Worm (Caenorhabditis elegans) whole organism, L1 larva: ENCODE data around the gene C17C3.6.

ENCODE experiments used
- ces-1 ChIP-seq: fragments of 150-350 bp; optimal IDR thresholded peaks from 2 replicates; lab custom pipeline; 2014; ENCODE audit warnings: missing biosample characterization, missing genetic modification reagents, missing genetic modification characterization
- mep-1 ChIP-seq: fragments of 150-350 bp; optimal IDR thresholded peaks from 2 replicates; lab custom pipeline; 2014; ENCODE audit warnings: missing biosample characterization, missing genetic modification characterization

DNA sequence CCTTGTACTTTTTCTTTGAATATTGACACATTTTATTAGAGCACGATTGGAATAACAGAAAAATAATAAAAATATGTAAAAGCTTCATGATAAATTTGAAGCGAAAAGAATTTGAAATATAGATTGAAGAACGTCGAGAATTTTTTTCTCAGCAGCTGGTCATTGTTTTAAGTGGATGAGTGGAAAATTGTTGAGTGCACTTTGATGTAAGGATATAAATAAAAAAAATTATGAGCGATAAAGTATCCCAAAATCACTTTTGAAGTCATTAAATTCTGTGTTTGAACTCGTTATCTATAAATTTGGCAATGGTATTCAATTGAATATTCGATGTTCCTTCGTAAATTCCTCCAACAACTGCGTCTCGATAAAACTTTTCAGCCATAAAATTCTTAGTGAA is 5.1 kb upstream of the C17C3.6 start, which contains the start of gene ins-13:
- TF ChIP-seq mep-1 (tag; lab: Kevin White, UChicago): no peak
- no peak for TF ChIP-seq ces-1 (GFP tag; lab: Kevin White, UChicago)
